Worm (Caenorhabditis elegans) whole organism, early embryonic: ENCODE data around the gene toc-1.

Experiments used
- B0310.2 ChIP-seq: sonication (generic microtip); optimal IDR thresholded peaks from 2 replicates; lab custom pipeline; 2016; ENCODE audit warnings: mild to moderate bottlenecking, missing genetic modification characterization, missing compliant biosample characterization
- F13C5.2 ChIP-seq: sonication (generic microtip); optimal IDR thresholded peaks from 2 replicates; lab custom pipeline; 2017; ENCODE audit warnings: mild to moderate bottlenecking, missing genetic modification characterization, inconsistent platforms, missing compliant biosample characterization
- aly-1 ChIP-seq: sonication (generic microtip); optimal IDR thresholded peaks from 2 replicates; lab custom pipeline; 2016; ENCODE audit warnings: missing genetic modification characterization, missing compliant biosample characterization
- ama-1 ChIP-seq: fragments of 150-350 bp; optimal IDR thresholded peaks from 2 replicates; lab custom pipeline; 2014
- ceh-13 ChIP-seq: fragments of 200-800 bp; sonication (Bioruptor generic); optimal IDR thresholded peaks from 2 replicates; lab custom pipeline; 2018; ENCODE audit warnings: mild to moderate bottlenecking, missing genetic modification characterization, missing compliant biosample characterization
- ceh-36 ChIP-seq: sonication (generic microtip); optimal IDR thresholded peaks from 2 replicates; lab custom pipeline; 2016; ENCODE audit warnings: missing genetic modification characterization, inconsistent platforms, missing compliant biosample characterization
- ets-7 ChIP-seq: sonication (generic microtip); optimal IDR thresholded peaks from 2 replicates; lab custom pipeline; 2016; ENCODE audit warnings: missing genotype, missing genetic modification characterization, missing compliant biosample characterization
- flt-1 ChIP-seq: fragments of 200-800 bp; sonication (Bioruptor generic); IDR thresholded peaks from 2 replicates; pipeline ENCODE4 v1.3.6; 2022; ENCODE audit warnings: missing genetic modification characterization, missing compliant biosample characterization
- hmbx-1 ChIP-seq: sonication (generic microtip); optimal IDR thresholded peaks from 2 replicates; lab custom pipeline; 2016; ENCODE audit warnings: mild to moderate bottlenecking, missing genetic modification characterization, missing compliant biosample characterization
- hmg-4 ChIP-seq: fragments of 200-800 bp; sonication (Bioruptor generic); optimal IDR thresholded peaks from 2 replicates; lab custom pipeline; 2018; ENCODE audit warnings: mild to moderate bottlenecking, missing genetic modification characterization, missing compliant biosample characterization
- hnd-1 ChIP-seq: sonication (generic microtip); optimal IDR thresholded peaks from 2 replicates; lab custom pipeline; 2016; ENCODE audit warnings: missing genetic modification characterization, missing compliant biosample characterization
- pes-1 ChIP-seq: fragments of 200-800 bp; sonication (Bioruptor generic); IDR thresholded peaks from 2 replicates; pipeline ENCODE4 v1.3.6; 2022; ENCODE audit warnings: missing genetic modification reagents, missing genetic modification characterization, missing compliant biosample characterization
- scrt-1 ChIP-seq: fragments of 200-800 bp; sonication (Bioruptor generic); IDR thresholded peaks from 2 replicates; pipeline ENCODE4 v1.3.6; 2022; ENCODE audit warnings: missing genetic modification characterization, missing compliant biosample characterization
- sea-1 ChIP-seq: fragments of 200-800 bp; sonication (Bioruptor generic); conservative IDR thresholded peaks from 2 replicates; pipeline ENCODE4 v1.3.6; 2022; ENCODE audit warnings: missing genetic modification characterization, missing compliant biosample characterization
- tbx-11 ChIP-seq: fragments of 200-800 bp; sonication (Bioruptor generic); IDR thresholded peaks from 2 replicates; pipeline ENCODE4 v1.3.6; 2022; ENCODE audit warnings: missing genetic modification characterization, missing compliant biosample characterization
- tbx-37 ChIP-seq: fragments of 200-800 bp; sonication (Bioruptor generic); conservative IDR thresholded peaks from 2 replicates; pipeline ENCODE4 v1.3.6; 2022; ENCODE audit warnings: missing genetic modification reagents, missing genetic modification characterization, missing compliant biosample characterization
- tra-4 ChIP-seq: sonication (generic microtip); optimal IDR thresholded peaks from 2 replicates; lab custom pipeline; 2017; ENCODE audit warnings: missing genetic modification characterization, missing compliant biosample characterization

Gene toc-1

ce11 chrIII:5274250-5274649 lies 801 bp upstream of the toc-1 start:
- TF ChIP-seq ceh-13 (GFP tag; lab: Kevin White, UChicago) = no peak
- no peak for TF ChIP-seq hnd-1 (tag; lab: Kevin White, UChicago)
- TF ChIP-seq B0310.2 (tag; lab: Kevin White, UChicago) = no peak
- TF ChIP-seq aly-1 = no peak
- TF ChIP-seq flt-1 (GFP tag; lab: Robert Waterston, UW) = no peak

DNA sequence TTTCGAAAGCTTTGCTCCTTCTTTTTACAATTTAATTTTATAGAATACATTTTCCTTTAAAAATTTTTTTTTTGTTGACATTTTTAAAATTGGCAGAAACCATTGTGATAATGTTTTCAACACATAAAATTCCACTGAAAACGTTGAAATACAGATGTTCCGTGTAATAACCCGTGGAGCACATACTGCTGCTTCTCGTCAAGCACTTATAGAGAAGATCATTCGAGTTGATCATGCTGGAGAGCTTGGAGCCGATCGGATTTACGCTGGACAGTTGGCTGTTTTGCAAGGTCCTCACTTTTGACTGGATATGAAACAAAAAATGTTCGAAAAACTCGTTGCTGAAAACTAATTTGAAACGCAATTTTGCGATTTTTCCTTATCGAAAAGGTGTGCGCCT lies 2.7 kb downstream of the toc-1 start, which contains the start of gene clk-1:
Gene clk-1, plus strand, starts transcription at position 155 of the 400 bp plus-strand sequence.
- TF ChIP-seq hmg-4 (GFP tag; lab: Kevin White, UChicago) = no peak
- TF ChIP-seq scrt-1 (GFP tag; lab: Robert Waterston, UW) = no peak
- no peak for TF ChIP-seq aly-1
- TF ChIP-seq sea-1 (GFP tag; lab: Robert Waterston, UW) = no peak
- TF ChIP-seq tra-4 (tag; lab: Kevin White, UChicago) = no peak
- no peak for TF ChIP-seq B0310.2 (tag; lab: Kevin White, UChicago)
- no peak for TF ChIP-seq ceh-13 (GFP tag; lab: Kevin White, UChicago)
- TF ChIP-seq hmbx-1 (tag; lab: Kevin White, UChicago) = no peak
- TF ChIP-seq pes-1 = no peak
- TF ChIP-seq ets-7 = no peak
- no peak for TF ChIP-seq F13C5.2 (tag; lab: Kevin White, UChicago)
- TF ChIP-seq tbx-37 (GFP tag; lab: Robert Waterston, UW) = no peak
- TF ChIP-seq flt-1 (GFP tag; lab: Robert Waterston, UW) = no peak
- TF ChIP-seq hnd-1 (tag; lab: Kevin White, UChicago) = no peak
- no peak for TF ChIP-seq ama-1 (lab: Kevin White, UChicago)
- no peak for TF ChIP-seq ceh-36 (tag; lab: Kevin White, UChicago)
- no peak for TF ChIP-seq tbx-11 (GFP tag; lab: Robert Waterston, UW)

DNA sequence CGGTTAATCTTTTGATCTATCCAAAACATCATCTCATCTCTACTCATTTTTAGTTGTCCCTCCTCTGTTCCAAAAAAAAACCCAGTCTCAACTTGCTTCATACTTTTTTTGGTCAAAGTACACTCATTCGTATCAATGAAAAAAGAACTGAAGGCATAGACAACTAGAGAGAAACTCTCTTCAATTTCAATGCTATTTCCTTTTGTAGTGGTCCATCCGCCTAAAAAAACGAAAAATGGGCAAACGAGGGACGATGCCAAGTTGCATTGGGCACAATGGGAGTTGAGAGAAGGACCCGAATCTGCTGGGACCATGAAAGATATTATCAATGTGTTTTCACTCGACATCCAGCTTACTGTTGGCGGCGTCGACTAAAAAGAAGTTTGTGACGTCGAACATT lies 5.2 kb downstream of the toc-1 start:
- TF ChIP-seq ceh-36 (tag; lab: Kevin White, UChicago) = no peak
- no peak for TF ChIP-seq tbx-37 (GFP tag; lab: Robert Waterston, UW)
- no peak for TF ChIP-seq hmg-4 (GFP tag; lab: Kevin White, UChicago)
- no peak for TF ChIP-seq hnd-1 (tag; lab: Kevin White, UChicago)
- TF ChIP-seq hmbx-1 (tag; lab: Kevin White, UChicago) = no peak
- no peak for TF ChIP-seq F13C5.2 (tag; lab: Kevin White, UChicago)

- no peak for TF ChIP-seq ceh-13 (GFP tag; lab: Kevin White, UChicago)
- no peak for TF ChIP-seq flt-1 (GFP tag; lab: Robert Waterston, UW)
- no peak for TF ChIP-seq hmbx-1 (tag; lab: Kevin White, UChicago)
- TF ChIP-seq scrt-1 (GFP tag; lab: Robert Waterston, UW) = no peak
Measured at ce11 chrIII:5285484-5285883, 10.4 kb downstream of the toc-1 start.

DNA sequence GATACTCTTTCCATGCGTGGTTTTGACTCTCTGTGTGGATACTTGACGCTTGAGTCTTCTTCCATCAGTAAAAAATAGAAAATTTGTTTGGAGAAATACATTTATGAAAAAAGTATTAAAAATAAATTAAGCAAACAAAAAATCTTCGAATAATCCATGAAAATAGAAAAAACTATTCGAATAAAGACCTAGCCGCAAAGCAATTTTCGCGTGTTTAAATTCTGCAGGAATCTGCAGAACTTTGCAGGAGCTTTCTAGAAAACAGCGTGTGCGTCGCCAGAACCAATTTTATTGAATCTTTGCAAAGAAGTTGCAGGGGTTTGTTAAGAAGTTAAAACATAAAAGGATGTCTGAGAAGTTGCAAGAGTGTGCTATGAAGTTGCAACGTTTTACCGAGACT lies 11.2 kb downstream of the toc-1 start, which contains the start of gene ZC395.11:
Gene ZC395.11, minus strand, starts transcription at position 101 of the 400 bp plus-strand sequence.
- TF ChIP-seq scrt-1 (GFP tag; lab: Robert Waterston, UW) (no peak), hnd-1 (tag; lab: Kevin White, UChicago) (no peak), tbx-11 (GFP tag; lab: Robert Waterston, UW) (no peak)

- TF ChIP-seq ama-1 (lab: Kevin White, UChicago) (no peak), aly-1 (no peak), tbx-37 (GFP tag; lab: Robert Waterston, UW) (no peak), tbx-11 (GFP tag; lab: Robert Waterston, UW) (no peak), ets-7 (no peak), sea-1 (GFP tag; lab: Robert Waterston, UW) (no peak), hnd-1 (tag; lab: Kevin White, UChicago) (no peak), hmg-4 (GFP tag; lab: Kevin White, UChicago) (no peak), pes-1 (no peak), B0310.2 (tag; lab: Kevin White, UChicago) (no peak), F13C5.2 (tag; lab: Kevin White, UChicago) (no peak), hmbx-1 (tag; lab: Kevin White, UChicago) (no peak), flt-1 (GFP tag; lab: Robert Waterston, UW) (no peak), ceh-13 (GFP tag; lab: Kevin White, UChicago) (no peak), tra-4 (tag; lab: Kevin White, UChicago) (no peak)
Measured at ce11 chrIII:5287877-5288276, 12.8 kb downstream of the toc-1 start, which contains the start of gene T15B12.1. T15B12.1 (plus strand) TSS chrIII:5288177.

- TF ChIP-seq F13C5.2 (tag; lab: Kevin White, UChicago) (no peak), hnd-1 (tag; lab: Kevin White, UChicago) (no peak), hmg-4 (GFP tag; lab: Kevin White, UChicago) (no peak), tbx-11 (GFP tag; lab: Robert Waterston, UW) (no peak), ama-1 (lab: Kevin White, UChicago) (no peak), aly-1 (no peak), ceh-36 (tag; lab: Kevin White, UChicago) (no peak), B0310.2 (tag; lab: Kevin White, UChicago) (no peak), sea-1 (GFP tag; lab: Robert Waterston, UW) (no peak), scrt-1 (GFP tag; lab: Robert Waterston, UW) (no peak), tra-4 (tag; lab: Kevin White, UChicago) (no peak), ets-7 (no peak), tbx-37 (GFP tag; lab: Robert Waterston, UW) (no peak), ceh-13 (GFP tag; lab: Kevin White, UChicago) (no peak), pes-1 (no peak)
Measured at ce11 chrIII:5290230-5290629, 15.2 kb downstream of the toc-1 start.

- TF ChIP-seq aly-1 (no peak), ama-1 (lab: Kevin White, UChicago) (no peak), hmbx-1 (tag; lab: Kevin White, UChicago) (no peak), sea-1 (GFP tag; lab: Robert Waterston, UW) (no peak)
Measured at ce11 chrIII:5291281-5291680, 16.2 kb downstream of the toc-1 start.
